Worm (Caenorhabditis elegans) whole organism, late embryonic: ENCODE results near the gene clec-26.

Source experiments
- ceh-14 ChIP-seq: sonication (generic microtip); optimal IDR thresholded peaks from 2 replicates; lab custom pipeline; 2016; ENCODE audit warnings: missing genotype, missing genetic modification characterization, missing compliant biosample characterization
- nhr-11 ChIP-seq: fragments of 150-350 bp; optimal IDR thresholded peaks from 2 replicates; lab custom pipeline; 2014; ENCODE audit warnings: missing biosample characterization, missing genetic modification characterization
- rnt-1 ChIP-seq: sonication (generic microtip); optimal IDR thresholded peaks from 2 replicates; lab custom pipeline; 2016; ENCODE audit warnings: missing genetic modification characterization, missing compliant biosample characterization
- tbx-2 ChIP-seq: sonication (generic microtip); optimal IDR thresholded peaks from 2 replicates; lab custom pipeline; 2016; ENCODE audit warnings: missing genetic modification characterization, missing compliant biosample characterization
- zip-5 ChIP-seq: sonication (generic microtip); optimal IDR thresholded peaks from 2 replicates; lab custom pipeline; 2016; ENCODE audit warnings: missing genetic modification characterization, missing compliant biosample characterization

DNA sequence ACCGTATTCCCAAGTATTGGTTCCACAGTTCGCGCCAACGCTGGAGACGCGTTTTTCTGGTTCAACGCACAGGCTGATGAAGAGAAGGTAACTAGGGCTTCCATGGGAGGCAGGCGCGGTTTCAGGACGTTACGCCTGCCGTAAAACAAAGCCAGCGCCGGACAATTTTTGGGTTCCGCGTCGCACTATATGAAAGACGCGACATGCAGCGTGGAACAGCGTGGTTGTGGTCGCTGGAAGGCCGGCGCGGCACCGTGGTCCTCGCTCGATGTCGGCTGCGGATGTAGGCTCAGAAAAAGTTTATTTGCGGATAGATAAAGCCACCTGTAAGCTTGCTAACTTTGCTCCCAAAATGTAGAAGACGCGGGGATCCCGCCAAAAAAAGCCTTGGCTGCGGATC, 10.0 kb upstream of the clec-26 start:
- TF ChIP-seq nhr-11 (tag; lab: Kevin White, UChicago) (no peak), zip-5 (tag; lab: Kevin White, UChicago) (no peak), ceh-14 (tag; lab: Kevin White, UChicago) (no peak), tbx-2 (tag; lab: Kevin White, UChicago) (no peak), rnt-1 (no peak)
